Fruit fly (Drosophila melanogaster) whole organism, embryonic: Measurements from ENCODE around the gene fz3.

Experiments
- CG11247 ChIP-seq: fragments of 200-800 bp; sonication (Bioruptor generic); IDR thresholded peaks from 2 replicates; pipeline ENCODE4 v1.3.6; 2022; ENCODE audit warnings: missing biosample characterization, missing genetic modification characterization
- CG11504 ChIP-seq: fragments of 200-800 bp; sonication (Bioruptor generic); optimal IDR thresholded peaks from 3 replicates; lab custom pipeline; 2019; ENCODE audit warnings: missing biosample characterization, mild to moderate bottlenecking, missing genetic modification characterization, moderate library complexity
- CG11560 ChIP-seq: fragments of 200-800 bp; sonication (Bioruptor generic); IDR thresholded peaks from 3 replicates; pipeline ENCODE4 v1.3.6; 2022; ENCODE audit warnings: missing biosample characterization, missing genetic modification characterization
- CG12659 ChIP-seq: fragments of 200-800 bp; sonication (Bioruptor generic); optimal IDR thresholded peaks from 3 replicates; lab custom pipeline; 2017; ENCODE audit warnings: mild to moderate bottlenecking, missing biosample characterization, missing genetic modification reagents, missing genetic modification characterization
- CG14050 ChIP-seq: fragments of 200-800 bp; sonication (Bioruptor generic); IDR thresholded peaks from 3 replicates; pipeline ENCODE4 v1.3.6; 2022; ENCODE audit warnings: missing biosample characterization, missing genetic modification characterization
- CG14667 ChIP-seq: fragments of 200-800 bp; sonication (Bioruptor generic); IDR thresholded peaks from 2 replicates; pipeline ENCODE4 v1.3.6; 2022; ENCODE audit warnings: missing biosample characterization, missing genetic modification characterization
- CG15696 ChIP-seq: fragments of 200-800 bp; sonication (Bioruptor generic); optimal IDR thresholded peaks from 2 replicates; lab custom pipeline; 2019; ENCODE audit warnings: missing biosample characterization, mild to moderate bottlenecking, missing genetic modification characterization, moderate library complexity
- CG16863 ChIP-seq: fragments of 200-800 bp; sonication (Bioruptor generic); optimal IDR thresholded peaks from 3 replicates; lab custom pipeline; 2016; ENCODE audit warnings: missing biosample characterization, missing genetic modification characterization
- CG17361 ChIP-seq: fragments of 200-800 bp; sonication (Bioruptor generic); IDR thresholded peaks from 3 replicates; pipeline ENCODE4 v1.3.6; 2022; ENCODE audit warnings: missing biosample characterization, missing genetic modification characterization
- CG17912 ChIP-seq: fragments of 200-800 bp; sonication (Bioruptor generic); optimal IDR thresholded peaks from 2 replicates; lab custom pipeline; 2018; ENCODE audit warnings: missing biosample characterization, mild to moderate bottlenecking, missing genetic modification characterization
- CG2202 ChIP-seq: fragments of 200-800 bp; sonication (Bioruptor generic); optimal IDR thresholded peaks from 2 replicates; lab custom pipeline; 2018; ENCODE audit warnings: missing biosample characterization, mild to moderate bottlenecking, missing genetic modification characterization
- CG3065 ChIP-seq: fragments of 200-800 bp; sonication (Bioruptor generic); optimal IDR thresholded peaks from 2 replicates; lab custom pipeline; 2016; ENCODE audit warnings: missing biosample characterization, missing genetic modification characterization
- CG31365 ChIP-seq: fragments of 200-800 bp; sonication (Bioruptor generic); optimal IDR thresholded peaks from 2 replicates; lab custom pipeline; 2018; ENCODE audit warnings: missing biosample characterization, mild to moderate bottlenecking, missing genetic modification characterization
- CG3163 ChIP-seq: fragments of 200-800 bp; sonication (Bioruptor generic); optimal IDR thresholded peaks from 3 replicates; lab custom pipeline; 2016; ENCODE audit warnings: missing biosample characterization, missing genetic modification characterization
- CG4707 ChIP-seq: fragments of 200-800 bp; sonication (Bioruptor generic); optimal IDR thresholded peaks from 2 replicates; lab custom pipeline; 2018; ENCODE audit warnings: missing biosample characterization, mild to moderate bottlenecking, missing genetic modification characterization, moderate library complexity
- CG6683 ChIP-seq: fragments of 200-800 bp; sonication (Bioruptor generic); optimal IDR thresholded peaks from 2 replicates; lab custom pipeline; 2017; ENCODE audit warnings: missing biosample characterization, mild to moderate bottlenecking, missing genetic modification characterization, missing genetic modification reagents
- CG7786 ChIP-seq: fragments of 200-800 bp; sonication (Bioruptor generic); optimal IDR thresholded peaks from 2 replicates; lab custom pipeline; 2016; ENCODE audit warnings: missing biosample characterization, missing genetic modification characterization
- CG7928 ChIP-seq: fragments of 200-800 bp; sonication (Bioruptor generic); optimal IDR thresholded peaks from 2 replicates; lab custom pipeline; 2017; ENCODE audit warnings: missing biosample characterization, mild to moderate bottlenecking, missing genetic modification characterization
- CG8478 ChIP-seq: fragments of >200 bp; optimal IDR thresholded peaks from 2 replicates; lab custom pipeline; 2018
- CHES-1-like ChIP-seq: fragments of 200-800 bp; sonication (Bioruptor generic); optimal IDR thresholded peaks from 2 replicates; lab custom pipeline; 2016; ENCODE audit warnings: missing biosample characterization, missing genetic modification characterization
- Dek ChIP-seq: fragments of 200-800 bp; sonication (Bioruptor generic); optimal IDR thresholded peaks from 3 replicates; lab custom pipeline; 2019; ENCODE audit warnings: missing biosample characterization, mild to moderate bottlenecking, missing genetic modification characterization, moderate library complexity
- E2f1 ChIP-seq: fragments of 200-800 bp; sonication (Bioruptor generic); IDR thresholded peaks from 2 replicates; pipeline ENCODE4 v1.3.6; 2022; ENCODE audit warnings: missing biosample characterization, missing genetic modification characterization
- Gug ChIP-seq: fragments of 200-800 bp; sonication (Bioruptor generic); IDR thresholded peaks from 4 replicates; pipeline ENCODE4 v1.3.6; 2022; ENCODE audit warnings: missing biosample characterization, missing genetic modification characterization
- HmgZ ChIP-seq: fragments of 200-800 bp; sonication (Bioruptor generic); optimal IDR thresholded peaks from 2 replicates; lab custom pipeline; 2018; ENCODE audit warnings: missing biosample characterization, mild to moderate bottlenecking, missing genetic modification characterization
- Lpt ChIP-seq: fragments of >200 bp; optimal IDR thresholded peaks from 2 replicates; lab custom pipeline; 2018; ENCODE audit warnings: missing biosample characterization, missing genetic modification characterization
- MESR4 ChIP-seq: fragments of 200-800 bp; sonication (Bioruptor generic); optimal IDR thresholded peaks from 2 replicates; lab custom pipeline; 2018; ENCODE audit warnings: missing biosample characterization, mild to moderate bottlenecking, missing genetic modification characterization, moderate library complexity
- Max ChIP-seq: fragments of 200-800 bp; sonication (Bioruptor generic); optimal IDR thresholded peaks from 2 replicates; lab custom pipeline; 2016; ENCODE audit warnings: missing biosample characterization, mild to moderate bottlenecking, missing genetic modification characterization
- Stat92E ChIP-seq, 3 experiments: fragments of >200 bp in 2 of 3; fragments of 200-800 bp in 1 of 3; sonication (Bioruptor generic) in 1 of 3; optimal IDR thresholded peaks; 2 replicates each; lab custom pipeline; 2017 to 2019; ENCODE audit warnings: missing biosample characterization in 3 of 3, missing genetic modification characterization in 3 of 3, mild to moderate bottlenecking in 1 of 3, moderate library complexity in 1 of 3
- ab ChIP-seq: fragments of 200-800 bp; sonication (Bioruptor generic); optimal IDR thresholded peaks from 2 replicates; lab custom pipeline; 2016; ENCODE audit warnings: missing biosample characterization, missing genetic modification characterization
- bowl ChIP-seq: fragments of 200-800 bp; sonication (Bioruptor generic); IDR thresholded peaks from 2 replicates; pipeline ENCODE4 v1.3.6; 2022; ENCODE audit warnings: missing biosample characterization, missing genetic modification characterization
- chinmo ChIP-seq: fragments of 200-800 bp; sonication (Bioruptor generic); IDR thresholded peaks from 4 replicates; pipeline ENCODE4 v1.3.6; 2022; ENCODE audit warnings: missing biosample characterization, missing genetic modification characterization; ENCODE audit not compliant: partially characterized antibody
- corto ChIP-seq: fragments of 200-800 bp; sonication (Bioruptor generic); optimal IDR thresholded peaks from 2 replicates; lab custom pipeline; 2016; ENCODE audit warnings: missing biosample characterization, mild to moderate bottlenecking, missing genetic modification characterization, moderate library complexity
- crc ChIP-seq: fragments of 200-800 bp; sonication (Bioruptor generic); optimal IDR thresholded peaks from 2 replicates; lab custom pipeline; 2016; ENCODE audit warnings: missing biosample characterization, missing genetic modification characterization
- eyg ChIP-seq: fragments of 200-800 bp; sonication (Bioruptor generic); optimal IDR thresholded peaks from 3 replicates; lab custom pipeline; 2016; ENCODE audit warnings: missing biosample characterization, missing genetic modification characterization
- fd102C ChIP-seq: fragments of 200-800 bp; sonication (Bioruptor generic); optimal IDR thresholded peaks from 2 replicates; lab custom pipeline; 2018; ENCODE audit warnings: missing biosample characterization, mild to moderate bottlenecking, missing genetic modification characterization, moderate library complexity
- fd3F ChIP-seq: fragments of 200-800 bp; sonication (Bioruptor generic); optimal IDR thresholded peaks from 2 replicates; lab custom pipeline; 2018; ENCODE audit warnings: missing biosample characterization, mild to moderate bottlenecking, missing genetic modification characterization, moderate library complexity
- gcm ChIP-seq: fragments of 200-800 bp; sonication (Bioruptor generic); optimal IDR thresholded peaks from 2 replicates; lab custom pipeline; 2019; ENCODE audit warnings: missing biosample characterization, mild to moderate bottlenecking, missing genetic modification characterization, moderate library complexity
- h ChIP-seq: fragments of >200 bp; optimal IDR thresholded peaks from 2 replicates; lab custom pipeline; 2017
- jing ChIP-seq: fragments of 200-800 bp; sonication (Bioruptor generic); optimal IDR thresholded peaks from 2 replicates; lab custom pipeline; 2018; ENCODE audit warnings: missing biosample characterization, mild to moderate bottlenecking, missing genetic modification characterization
- nom ChIP-seq: fragments of 200-800 bp; sonication (Bioruptor generic); optimal IDR thresholded peaks from 2 replicates; lab custom pipeline; 2017; ENCODE audit warnings: missing biosample characterization, missing genetic modification characterization, mild to moderate bottlenecking, moderate library complexity, missing genetic modification reagents
- odd ChIP-seq: fragments of 200-800 bp; sonication (Bioruptor generic); optimal IDR thresholded peaks from 2 replicates; lab custom pipeline; 2017; ENCODE audit warnings: missing biosample characterization, mild to moderate bottlenecking, missing genetic modification characterization
- rib ChIP-seq: fragments of 200-800 bp; sonication (Bioruptor generic); IDR thresholded peaks from 2 replicates; pipeline ENCODE4 v1.3.6; 2022; ENCODE audit warnings: missing biosample characterization, missing genetic modification characterization
- row ChIP-seq: fragments of 200-800 bp; sonication (Bioruptor generic); IDR thresholded peaks from 3 replicates; pipeline ENCODE4 v1.3.6; 2022; ENCODE audit warnings: missing biosample characterization, missing genetic modification characterization
- run ChIP-seq: fragments of 200-800 bp; sonication (Bioruptor generic); optimal IDR thresholded peaks from 3 replicates; lab custom pipeline; 2018; ENCODE audit warnings: missing biosample characterization, mild to moderate bottlenecking, missing genetic modification characterization
- salm ChIP-seq: fragments of 200-800 bp; sonication (Bioruptor generic); optimal IDR thresholded peaks from 2 replicates; lab custom pipeline; 2018; ENCODE audit warnings: missing biosample characterization, mild to moderate bottlenecking, missing genetic modification characterization
- sens ChIP-seq: fragments of 200-800 bp; sonication (Bioruptor generic); peaks from one replicate; lab custom pipeline; 2016; ENCODE audit warnings: missing biosample characterization, missing genetic modification characterization
- seq ChIP-seq: fragments of 200-800 bp; sonication (Bioruptor generic); IDR thresholded peaks from 2 replicates; pipeline ENCODE4 v1.3.6; 2022; ENCODE audit warnings: missing biosample characterization, missing genetic modification characterization
- shn ChIP-seq: fragments of 200-800 bp; sonication (Bioruptor generic); optimal IDR thresholded peaks from 3 replicates; lab custom pipeline; 2016; ENCODE audit warnings: missing biosample characterization, missing genetic modification characterization
- tin ChIP-seq: fragments of 200-800 bp; sonication (Bioruptor generic); optimal IDR thresholded peaks from 3 replicates; lab custom pipeline; 2016; ENCODE audit warnings: missing biosample characterization, missing genetic modification characterization
- vfl ChIP-seq: fragments of 200-800 bp; sonication (Bioruptor generic); optimal IDR thresholded peaks from 2 replicates; lab custom pipeline; 2016; ENCODE audit warnings: missing biosample characterization, missing genetic modification characterization
- vnd ChIP-seq: fragments of 200-800 bp; sonication (Bioruptor generic); IDR thresholded peaks from 3 replicates; pipeline ENCODE4 v1.3.6; 2022; ENCODE audit warnings: missing biosample characterization, missing genetic modification characterization; ENCODE audit not compliant: partially characterized antibody
- zfh1 ChIP-seq: fragments of 200-800 bp; sonication (Bioruptor generic); IDR thresholded peaks from 3 replicates; pipeline ENCODE4 v1.3.6; 2022; ENCODE audit warnings: missing biosample characterization, missing genetic modification characterization

The fz3 gene

DNA sequence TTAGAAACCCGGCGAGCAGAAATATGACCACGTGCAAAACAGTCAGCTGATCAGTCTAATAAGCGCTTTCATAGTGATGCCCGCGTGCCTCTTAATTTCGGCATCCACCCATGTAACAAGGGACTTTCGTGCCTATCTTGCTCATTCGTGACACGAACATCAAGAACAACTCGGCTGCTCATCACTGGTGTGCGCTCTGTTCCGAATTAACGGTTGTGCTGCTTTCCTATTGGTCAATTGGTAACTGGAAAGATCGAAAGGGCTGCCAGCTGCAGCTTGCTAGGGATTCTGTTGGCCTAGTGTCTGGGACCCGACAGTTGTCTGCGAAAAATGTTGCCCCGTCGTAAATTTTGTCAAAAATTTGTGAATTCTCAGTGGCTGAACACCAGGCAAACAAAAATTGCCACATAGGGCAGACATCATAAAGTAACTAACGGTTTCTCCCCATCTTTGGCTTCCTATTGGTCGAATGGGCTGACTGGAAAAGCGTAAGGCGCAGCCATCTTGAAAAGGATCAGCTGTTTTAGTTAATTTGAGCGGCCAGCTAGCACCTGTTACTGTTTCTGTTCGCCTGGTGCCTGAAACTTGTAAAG, 26.7 kb downstream of the fz3 start (continued):
- TF ChIP-seq CG11247 (no peak), corto (GFP tag; lab: Kevin White, UChicago) (peak; percentile 59), zfh1 (GFP tag; lab: Robert Waterston, UW) (no peak), CG6683 (no peak), CG12659 (GFP tag; lab: Kevin White, UChicago) (no peak), Dek (tag; lab: Kevin White, UChicago) (no peak), CG2202 (tag; lab: Kevin White, UChicago) (no peak), Gug (GFP tag; lab: Robert Waterston, UW) (peak; percentile 11; the same call in 1 of the 4 replicates), CG11504 (tag; lab: Kevin White, UChicago) (no peak), CG15696 (tag; lab: Kevin White, UChicago) (no peak), CG17912 (GFP tag; lab: Kevin White, UChicago) (no peak), tin (no peak), MESR4 (GFP tag; lab: Kevin White, UChicago) (peak; percentile 11), eyg (GFP tag; lab: Kevin White, UChicago) (no peak), run (tag; lab: Kevin White, UChicago) (no peak), gcm (GFP tag; lab: Kevin White, UChicago) (peak; percentile 18), CG14667 (GFP tag; lab: Robert Waterston, UW) (no peak), CG31365 (no peak), row (GFP tag; lab: Robert Waterston, UW) (peak; percentile 95), CG4707 (GFP tag; lab: Kevin White, UChicago) (no peak), fd3F (GFP tag; lab: Kevin White, UChicago) (no peak), CG3065 (GFP tag; lab: Kevin White, UChicago) (no peak), CG3163 (GFP tag; lab: Kevin White, UChicago) (no peak), HmgZ (tag; lab: Kevin White, UChicago) (peak; percentile 40), CHES-1-like (GFP tag; lab: Kevin White, UChicago) (peak; percentile 34), jing (GFP tag; lab: Kevin White, UChicago) (no peak), CG8478 (lab: Kevin White, UChicago) (no peak), sens (peak; percentile 68), bowl (GFP tag; lab: Robert Waterston, UW) (no peak), vfl (GFP tag; lab: Kevin White, UChicago) (peak; percentile 17), Stat92E (GFP tag; optimal IDR thresholded peaks at IDR 0.05; lab: Kevin White, UChicago) (peak in 1 of 3 experiments; percentile 86), salm (tag; lab: Kevin White, UChicago) (no peak), CG7928 (GFP tag; lab: Kevin White, UChicago) (no peak), vnd (GFP tag; lab: Robert Waterston, UW) (peak; percentile 89), shn (GFP tag; lab: Kevin White, UChicago) (no peak), h (lab: Kevin White, UChicago) (no peak), Max (GFP tag; lab: Kevin White, UChicago) (peak; percentile 38), nom (GFP tag; lab: Kevin White, UChicago) (peak; percentile 38), odd (GFP tag; lab: Kevin White, UChicago) (no peak), E2f1 (no peak), chinmo (GFP tag; lab: Robert Waterston, UW) (peak; percentile 96), CG7786 (no peak), rib (GFP tag; lab: Robert Waterston, UW) (peak; percentile 46; the same call in 1 of the 2 replicates), CG17361 (GFP tag; lab: Robert Waterston, UW) (no peak), CG16863 (GFP tag; lab: Kevin White, UChicago) (no peak), CG14050 (GFP tag; lab: Robert Waterston, UW) (no peak), CG11560 (tag; lab: Robert Waterston, UW) (no peak), crc (no peak), fd102C (no peak), Lpt (no peak), seq (GFP tag; lab: Robert Waterston, UW) (no peak), ab (GFP tag; lab: Kevin White, UChicago) (no peak)
